Worm (Caenorhabditis elegans) whole organism, L4/young adult: Measurements from ENCODE around the gene H12C20.7.

ENCODE experiments used
- W03F9.2 ChIP-seq: fragments of 150-350 bp; optimal IDR thresholded peaks from 2 replicates; lab custom pipeline; 2014; ENCODE audit warnings: missing biosample characterization, missing genetic modification characterization
- dao-5 ChIP-seq: sonication (generic microtip); optimal IDR thresholded peaks from 2 replicates; lab custom pipeline; 2016; ENCODE audit warnings: missing genotype, missing genetic modification characterization, moderate library complexity, missing compliant biosample characterization
- him-1 ChIP-seq: sonication (generic microtip); optimal IDR thresholded peaks from 2 replicates; lab custom pipeline; 2016; ENCODE audit warnings: missing genotype, missing genetic modification reagents, missing genetic modification characterization, missing compliant biosample characterization

H12C20.7 gene

DNA sequence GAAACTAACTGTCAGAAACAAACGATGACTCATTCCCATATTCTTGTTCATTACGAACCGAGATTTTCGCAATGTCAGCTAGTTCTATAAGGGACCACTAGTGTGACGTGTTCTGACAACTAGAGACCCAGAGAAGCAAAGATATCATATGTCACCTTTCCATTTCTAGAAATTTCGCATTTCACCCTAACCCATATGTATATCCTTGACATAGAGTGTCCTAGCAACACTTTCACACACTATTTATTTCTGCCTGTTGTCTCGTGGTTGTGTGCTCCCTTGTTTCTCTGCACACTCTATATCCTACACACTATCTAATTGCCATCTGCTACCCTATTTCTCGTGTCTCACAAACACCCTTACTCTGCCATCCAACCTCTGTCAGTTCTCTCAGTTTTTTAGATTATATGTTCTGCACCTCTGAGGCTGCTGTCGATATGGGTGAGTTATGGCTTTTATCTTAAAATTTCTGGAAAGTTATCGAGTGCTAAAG, 23.8 kb downstream of the H12C20.7 start, which contains the start of the genes F38B7.17 and F38B7.3:
TSS of gene F38B7.17 (minus strand) at position 51 of the 493 bp plus-strand sequence.
TSS of gene F38B7.3 (plus strand) at position 194 of the 493 bp plus-strand sequence.
- no peak for TF ChIP-seq dao-5
- no peak for TF ChIP-seq him-1 (tag; lab: Kevin White, UChicago)
- no peak for TF ChIP-seq W03F9.2 (tag; lab: Kevin White, UChicago)

DNA sequence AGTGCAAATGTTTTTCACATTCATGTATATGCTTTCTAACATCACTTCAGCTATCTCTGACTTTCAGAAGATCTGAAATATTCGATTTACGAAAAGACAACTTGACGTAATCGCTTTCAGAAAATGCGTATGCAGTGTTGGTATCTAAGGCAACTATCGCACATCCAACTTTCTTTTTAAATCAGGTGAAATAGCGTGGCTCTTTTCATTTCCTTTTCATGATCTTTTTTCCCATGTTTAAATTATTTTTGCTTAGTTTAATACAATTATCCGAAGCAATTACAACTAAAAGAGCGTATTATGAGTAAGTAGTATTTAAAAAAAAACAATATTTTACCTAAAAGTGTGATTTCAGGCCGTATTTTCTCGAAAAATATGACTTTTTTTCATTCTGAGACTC, 26.0 kb downstream of the H12C20.7 start, which contains the start of gene F38B7.11:
TSS of gene F38B7.11 (plus strand) at position 301 of the 400 bp plus-strand sequence.
- TF ChIP-seq him-1 (tag; lab: Kevin White, UChicago): no peak
- no peak for TF ChIP-seq W03F9.2 (tag; lab: Kevin White, UChicago)

DNA sequence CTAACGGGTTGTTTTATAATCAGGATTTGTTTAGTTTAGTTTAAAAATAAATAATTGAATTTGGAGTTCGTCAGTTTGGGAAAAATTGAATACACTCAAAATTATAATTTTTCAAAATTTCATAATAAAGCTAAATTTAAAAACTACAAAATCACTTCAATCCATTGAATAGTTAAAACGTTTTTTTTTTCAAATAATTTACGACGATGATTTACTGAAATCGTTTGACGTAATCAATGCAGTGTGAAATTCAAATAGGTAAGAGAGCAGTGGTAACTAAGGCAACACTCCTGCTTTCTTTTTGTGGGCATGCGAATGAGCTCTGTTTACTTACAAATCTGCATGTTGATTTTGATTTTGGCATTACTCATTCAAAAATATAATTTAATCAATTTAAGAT, 27.6 kb downstream of the H12C20.7 start, which contains the start of gene F38B7.10:
TSS of gene F38B7.10 (plus strand) at position 301 of the 400 bp plus-strand sequence.
- TF ChIP-seq W03F9.2 (tag; lab: Kevin White, UChicago) (no peak), dao-5 (no peak), him-1 (tag; lab: Kevin White, UChicago) (no peak)

DNA sequence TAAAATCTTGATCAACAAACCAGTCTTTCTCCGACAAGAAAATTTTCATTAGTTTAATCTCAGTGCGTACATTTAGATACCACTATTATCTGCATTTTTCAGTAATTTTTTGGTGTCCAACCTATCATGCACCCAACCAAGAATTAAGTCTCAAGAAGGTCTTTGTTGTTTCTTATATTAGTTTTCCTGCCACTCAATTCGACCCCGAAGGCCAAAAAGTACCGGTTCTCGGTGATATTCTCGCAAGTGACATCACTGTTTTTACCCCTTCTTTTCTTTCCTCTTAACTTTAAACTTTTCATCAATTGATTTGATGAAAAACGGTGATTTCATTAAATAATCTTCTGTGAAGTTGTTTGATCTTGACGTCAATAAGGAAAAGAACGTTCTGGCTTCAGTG, 29.2 kb downstream of the H12C20.7 start, which contains the start of gene F38B7.2:
TSS of gene F38B7.2 (plus strand) at position 400 of the 400 bp plus-strand sequence.
- TF ChIP-seq W03F9.2 (tag; lab: Kevin White, UChicago) (no peak), dao-5 (no peak), him-1 (tag; lab: Kevin White, UChicago) (no peak)

DNA sequence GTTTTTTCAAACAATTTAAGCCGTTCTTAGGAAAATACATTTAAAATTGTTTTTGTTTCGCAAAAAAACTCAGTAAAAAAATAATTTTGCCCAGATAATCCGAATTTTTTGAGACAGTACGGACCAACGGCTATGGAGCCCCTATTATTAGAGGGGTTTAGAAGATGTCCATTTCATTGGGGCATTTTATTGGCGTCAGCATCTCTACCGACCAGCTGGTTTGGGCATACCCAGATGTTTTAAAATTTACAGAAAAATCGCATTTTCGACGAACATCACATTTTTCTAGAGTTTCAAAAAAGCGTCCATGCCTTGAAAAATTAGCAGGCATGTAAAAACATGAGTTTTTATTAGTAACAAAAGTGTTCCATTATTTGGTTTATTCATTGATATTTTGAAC, 31.5 kb downstream of the H12C20.7 start:
- TF ChIP-seq W03F9.2 (tag; lab: Kevin White, UChicago) (no peak), him-1 (tag; lab: Kevin White, UChicago) (no peak), dao-5 (no peak)

DNA sequence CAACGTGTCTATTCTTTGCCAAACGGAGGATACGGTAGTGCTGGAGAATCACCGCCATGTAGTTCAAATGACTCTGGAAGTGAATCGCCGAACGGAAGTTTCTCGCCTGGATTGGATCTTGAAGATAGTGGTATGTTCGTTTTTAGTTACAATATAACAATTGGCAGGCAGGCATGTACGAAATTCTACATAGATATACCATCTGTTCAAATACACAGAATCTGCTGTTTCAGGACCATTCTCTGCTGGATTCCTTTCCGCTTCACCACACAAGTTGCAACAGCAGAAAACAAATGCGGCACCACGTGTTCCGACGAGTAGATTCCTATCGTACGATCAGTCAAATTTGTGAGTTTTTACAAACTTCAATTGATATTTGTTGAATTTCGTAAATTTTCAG, 33.3 kb downstream of the H12C20.7 start:
- TF ChIP-seq dao-5 (no peak), W03F9.2 (tag; lab: Kevin White, UChicago) (no peak), him-1 (tag; lab: Kevin White, UChicago) (no peak)

DNA sequence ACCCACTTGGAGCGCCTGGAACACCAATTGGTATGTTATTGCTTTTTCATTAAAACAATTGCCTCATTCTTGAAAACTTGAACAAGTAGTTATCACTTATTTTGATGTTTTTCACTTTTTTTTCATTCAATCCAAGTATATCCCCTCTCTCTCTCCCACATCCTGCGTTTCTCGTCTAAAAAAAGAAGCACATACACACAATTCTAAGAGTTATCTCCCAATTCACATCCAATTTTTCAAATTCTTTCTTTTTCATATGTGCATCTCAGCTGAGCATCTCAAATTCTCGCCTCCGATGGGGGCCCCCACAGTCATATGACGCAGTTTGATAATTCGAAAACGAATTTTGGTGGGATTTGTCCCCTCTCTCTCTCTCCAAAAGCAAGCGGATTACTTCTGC, 36.1 kb downstream of the H12C20.7 start:
- TF ChIP-seq dao-5: no peak
- TF ChIP-seq W03F9.2 (tag; lab: Kevin White, UChicago): no peak
- no peak for TF ChIP-seq him-1 (tag; lab: Kevin White, UChicago)

DNA sequence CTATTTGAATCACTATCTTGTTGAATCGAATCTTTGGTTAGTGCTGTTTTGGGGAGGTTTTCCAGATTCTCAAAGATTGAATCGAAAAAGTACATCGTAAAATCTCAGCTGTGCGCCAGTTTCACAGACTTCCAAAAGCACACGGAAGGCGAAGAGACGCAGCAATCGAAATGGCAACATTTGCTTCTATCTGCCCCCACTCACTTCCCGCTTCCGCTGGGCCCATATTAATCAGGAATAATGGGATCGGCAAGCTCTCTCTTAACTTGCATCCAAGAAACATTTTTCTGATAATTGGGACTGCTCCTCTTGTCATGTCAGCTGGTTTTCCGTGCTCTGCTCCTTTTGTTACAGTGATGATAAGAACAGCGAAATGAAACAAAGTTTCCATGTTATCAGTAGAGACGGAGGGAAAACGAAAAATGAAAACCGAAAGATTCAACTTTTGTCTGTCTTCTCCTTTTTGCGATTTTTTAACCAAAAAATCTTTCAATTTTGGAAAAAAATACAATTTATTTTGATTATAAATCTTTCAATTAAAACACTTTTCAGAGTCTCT, 37.2 kb downstream of the H12C20.7 start:
- no peak for TF ChIP-seq dao-5
- TF ChIP-seq W03F9.2 (tag; lab: Kevin White, UChicago): peak; percentile 40
- TF ChIP-seq him-1 (tag; lab: Kevin White, UChicago): no peak

DNA sequence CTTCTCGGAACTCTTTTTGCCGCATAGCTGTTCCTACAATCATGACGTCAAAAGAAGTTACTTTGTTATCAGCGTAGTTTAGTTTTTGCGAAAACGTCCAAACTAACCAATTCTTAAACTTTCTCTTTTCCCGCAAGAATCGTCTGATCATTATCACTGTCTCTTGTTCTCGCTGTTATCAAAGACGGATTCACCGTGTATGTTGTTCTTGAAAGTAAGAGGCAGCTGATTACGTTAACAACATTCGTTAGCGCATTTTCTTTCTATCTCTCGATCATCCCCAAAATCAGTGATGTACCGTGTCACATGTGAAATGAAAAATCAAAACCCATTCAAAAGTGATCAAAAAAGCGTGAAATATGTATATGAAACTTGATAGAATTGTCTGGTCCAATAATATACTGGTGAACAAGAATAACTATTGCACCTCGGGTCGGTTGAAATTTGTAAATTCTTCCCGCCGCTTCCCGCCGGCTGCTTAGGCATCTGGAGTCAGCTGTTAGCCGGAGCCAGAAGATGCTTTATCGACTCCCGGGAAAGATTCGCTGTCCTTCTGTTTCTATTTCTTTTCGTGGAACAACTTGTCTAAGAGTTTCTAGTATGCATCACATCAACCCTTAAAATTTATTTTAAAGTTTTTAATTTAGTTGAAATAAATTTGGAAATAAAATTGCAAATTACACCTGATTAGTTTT, 38.1 kb downstream of the H12C20.7 start:
- TF ChIP-seq him-1 (tag; lab: Kevin White, UChicago) (no peak), W03F9.2 (tag; lab: Kevin White, UChicago) (no peak), dao-5 (no peak)

DNA sequence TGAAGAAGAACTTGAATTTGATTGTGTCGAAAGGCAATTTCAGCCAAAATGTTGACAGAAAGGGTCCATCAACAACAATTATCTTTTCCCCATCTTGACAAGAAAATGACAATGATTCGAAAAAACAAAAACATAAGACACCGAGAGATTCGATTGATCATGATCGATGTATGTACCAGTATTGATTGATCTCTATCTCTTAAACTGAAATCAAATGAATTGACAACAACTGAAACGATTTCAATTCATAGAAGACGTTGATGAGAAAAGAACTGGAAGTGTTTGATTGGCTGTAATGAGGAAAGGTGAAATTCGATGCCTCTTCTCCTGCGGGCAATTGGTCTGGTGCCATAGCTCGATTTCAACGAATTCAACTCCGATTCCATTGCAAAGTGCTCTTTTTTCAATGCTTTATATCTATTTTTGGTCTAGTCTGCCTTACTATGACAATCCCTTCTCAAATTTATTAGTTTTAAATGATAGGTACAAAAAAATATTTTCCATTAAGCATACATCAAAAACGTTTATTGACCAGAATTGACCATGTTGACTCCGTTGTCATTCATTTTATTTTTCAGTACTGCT, 39.3 kb downstream of the H12C20.7 start:
- no peak for TF ChIP-seq him-1 (tag; lab: Kevin White, UChicago)
- TF ChIP-seq W03F9.2 (tag; lab: Kevin White, UChicago): no peak
- TF ChIP-seq dao-5: no peak

DNA sequence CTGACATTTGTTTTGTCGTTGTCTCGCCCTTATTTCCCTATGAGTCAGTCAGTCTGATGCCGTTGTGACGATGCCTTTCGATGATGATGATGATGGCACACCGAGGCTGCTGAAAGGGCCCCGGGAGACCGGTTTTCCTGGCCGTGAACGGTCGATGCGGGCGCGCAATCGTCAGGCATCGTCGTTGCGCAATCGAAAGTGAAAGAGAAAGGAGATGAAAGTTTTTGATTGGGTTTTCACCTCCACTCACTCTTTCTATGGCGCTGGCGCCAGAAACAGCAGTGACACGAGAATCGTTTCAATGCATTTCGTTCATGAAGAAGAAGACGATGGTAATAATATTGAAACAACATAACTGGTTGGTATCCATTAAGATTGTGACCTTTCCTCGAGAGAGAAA, 39.8 kb downstream of the H12C20.7 start:
- TF ChIP-seq him-1 (tag; lab: Kevin White, UChicago): no peak
- no peak for TF ChIP-seq W03F9.2 (tag; lab: Kevin White, UChicago)
- TF ChIP-seq dao-5: no peak

DNA sequence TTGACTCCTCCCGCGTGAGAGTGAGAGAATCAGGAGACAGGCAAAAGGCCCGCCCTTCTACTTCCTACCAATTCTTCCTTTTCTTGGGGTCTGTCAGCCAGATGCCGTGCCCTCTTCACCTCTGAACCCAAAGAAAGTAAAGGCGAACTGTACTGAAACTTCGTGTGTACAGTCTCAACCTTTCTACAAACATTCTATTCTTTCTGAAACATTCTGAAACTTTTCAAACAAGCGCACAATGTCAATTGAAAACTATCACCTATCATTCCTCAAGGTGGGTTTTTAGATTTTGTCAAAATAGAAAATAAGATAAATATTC, 40.3 kb downstream of the H12C20.7 start:
- no peak for TF ChIP-seq him-1 (tag; lab: Kevin White, UChicago)
- no peak for TF ChIP-seq dao-5
- TF ChIP-seq W03F9.2 (tag; lab: Kevin White, UChicago): no peak

DNA sequence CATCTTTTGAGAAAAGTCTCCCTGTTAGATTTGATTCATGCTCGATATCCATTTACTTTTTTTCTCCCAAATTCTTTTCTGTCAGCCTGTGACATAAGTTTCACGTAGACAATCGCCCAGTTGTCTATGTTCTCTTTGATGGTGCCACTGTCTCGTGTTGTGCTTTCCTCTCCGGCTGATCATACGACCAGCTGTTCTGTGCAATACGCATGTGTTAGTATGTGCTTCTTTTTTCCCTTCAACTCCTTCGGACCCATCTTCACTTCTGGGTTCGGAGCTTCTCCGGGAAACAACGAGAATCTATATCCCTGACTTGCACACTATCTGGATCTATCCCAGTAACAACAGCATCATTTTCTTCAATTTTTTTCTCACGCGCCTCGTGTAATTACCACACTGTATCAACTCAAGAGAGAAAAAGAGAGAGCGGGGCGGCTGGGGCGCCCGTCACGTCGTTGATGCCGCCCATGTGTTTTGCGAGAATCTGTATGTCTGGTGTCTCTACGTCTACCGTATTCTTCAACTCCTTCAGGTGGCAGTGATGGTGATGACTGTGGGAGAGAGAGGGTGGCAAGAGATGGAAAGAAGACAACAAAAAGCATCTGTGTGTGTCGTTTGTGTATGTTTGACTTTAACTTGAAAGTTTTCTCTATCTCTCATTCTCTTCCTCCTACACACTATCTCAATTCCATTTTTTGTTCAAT, 40.8 kb downstream of the H12C20.7 start:
- TF ChIP-seq him-1 (tag; lab: Kevin White, UChicago) (no peak), dao-5 (peak; percentile 43), W03F9.2 (tag; lab: Kevin White, UChicago) (peak; percentile 23)
